Fruit fly (Drosophila melanogaster) S2 (cell line): ENCODE measurements around the gene CG18788.

Experiments used
- CG8478 ChIP-seq: fragments of >200 bp; optimal IDR thresholded peaks from 2 replicates; lab custom pipeline; 2018
- CTCF ChIP-seq, 2 experiments: fragments of >200 bp; optimal IDR thresholded peaks; 2 replicates each; lab custom pipeline; 2018

Gene CG18788

DNA sequence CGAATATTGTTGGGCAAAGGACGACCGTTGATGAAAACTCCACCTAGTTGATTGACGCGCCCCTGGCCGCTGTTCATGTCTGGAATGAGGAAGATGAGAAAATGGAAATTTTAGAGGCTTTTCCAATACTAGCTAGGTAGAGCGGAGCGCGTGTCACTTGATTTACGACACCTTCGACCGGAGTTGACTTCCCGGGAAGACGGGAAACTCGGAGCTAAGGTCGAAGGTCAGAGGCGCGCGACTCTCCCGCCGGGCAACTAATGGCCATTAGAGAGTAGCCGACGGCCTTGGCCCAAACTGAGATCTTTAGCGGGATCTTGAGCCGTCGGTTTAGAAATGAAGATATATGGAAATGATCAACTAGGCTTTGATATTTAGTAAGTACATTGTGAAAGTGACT lies 51.0 kb downstream of the CG18788 start:
- TF ChIP-seq CG8478 (lab: Kevin White, UChicago) (no peak), CTCF (optimal IDR thresholded peaks at IDR 0.05; lab: Kevin White, UChicago) (no peak)
